Fruit fly (Drosophila melanogaster) whole organism: ENCODE results near the gene CG14377.

ENCODE experiments used
- pan ChIP-seq: fragments of >200 bp; optimal IDR thresholded peaks from 2 replicates; lab custom pipeline; 2017
- psq ChIP-seq: fragments of >200 bp; optimal IDR thresholded peaks from 2 replicates; lab custom pipeline; 2017
- usp ChIP-seq: fragments of >200 bp; optimal IDR thresholded peaks from 2 replicates; lab custom pipeline; 2017; ENCODE audit warnings: missing biosample characterization, missing genetic modification characterization, mixed read lengths

dm6 chr3R:13356960-13357359, 40.7 kb upstream of the CG14377 start:
- TF ChIP-seq psq (lab: Kevin White, UChicago): no peak
- no peak for TF ChIP-seq usp (GFP tag; lab: Kevin White, UChicago)
- no peak for TF ChIP-seq pan (lab: Kevin White, UChicago)
